Fruit fly (Drosophila melanogaster) whole organism, prepupa: ENCODE measurements around the gene ATPsynGL.

Experiments
- Blimp-1 ChIP-seq: fragments of 200-800 bp; sonication (Bioruptor generic); optimal IDR thresholded peaks from 3 replicates; lab custom pipeline; 2017; ENCODE audit warnings: missing biosample characterization, missing genetic modification characterization, mild to moderate bottlenecking, moderate library complexity, missing genetic modification reagents
- CG10631 ChIP-seq: fragments of 200-800 bp; sonication (Bioruptor generic); optimal IDR thresholded peaks from 2 replicates; lab custom pipeline; 2016; ENCODE audit warnings: missing biosample characterization, missing genetic modification characterization
- CG10669 ChIP-seq: fragments of 200-800 bp; sonication (Bioruptor generic); optimal IDR thresholded peaks from 3 replicates; lab custom pipeline; 2018; ENCODE audit warnings: missing biosample characterization, mild to moderate bottlenecking, missing genetic modification characterization, moderate library complexity
- CG11294 ChIP-seq: fragments of 200-800 bp; sonication (Bioruptor generic); IDR thresholded peaks from 2 replicates; pipeline ENCODE4 v1.3.6; 2022; ENCODE audit warnings: missing biosample characterization, missing genetic modification characterization
- CG11762 ChIP-seq: fragments of 200-800 bp; sonication (Bioruptor generic); optimal IDR thresholded peaks from 3 replicates; lab custom pipeline; 2016; ENCODE audit warnings: missing biosample characterization, missing genetic modification characterization; ENCODE audit not compliant: insufficient read depth
- CG11902 ChIP-seq: fragments of 200-800 bp; sonication (Bioruptor generic); optimal IDR thresholded peaks from 3 replicates; lab custom pipeline; 2016; ENCODE audit warnings: missing biosample characterization, missing genetic modification characterization
- CG15336 ChIP-seq: fragments of 200-800 bp; sonication (Bioruptor generic); IDR thresholded peaks from 2 replicates; pipeline ENCODE4 v1.3.6; 2022; ENCODE audit warnings: missing biosample characterization, missing genetic modification characterization
- CG1621 ChIP-seq: fragments of 200-800 bp; sonication (Bioruptor generic); optimal IDR thresholded peaks from 3 replicates; lab custom pipeline; 2018; ENCODE audit warnings: missing biosample characterization, mild to moderate bottlenecking, missing genetic modification characterization
- CG16779 ChIP-seq: fragments of 200-800 bp; sonication (Bioruptor generic); optimal IDR thresholded peaks from 3 replicates; lab custom pipeline; 2017; ENCODE audit warnings: missing biosample characterization, mild to moderate bottlenecking, missing genetic modification characterization
- CG3032 ChIP-seq: fragments of 200-800 bp; optimal IDR thresholded peaks from 2 replicates; lab custom pipeline; 2019; ENCODE audit warnings: missing biosample characterization, mild to moderate bottlenecking, missing genetic modification characterization, moderate library complexity
- CG31627 ChIP-seq: fragments of 200-800 bp; sonication (Bioruptor generic); optimal IDR thresholded peaks from 3 replicates; lab custom pipeline; 2016; ENCODE audit warnings: missing biosample characterization, missing genetic modification characterization
- CG32006 ChIP-seq: fragments of 200-800 bp; sonication (Bioruptor generic); optimal IDR thresholded peaks from 3 replicates; lab custom pipeline; 2017; ENCODE audit warnings: missing biosample characterization, mild to moderate bottlenecking, missing genetic modification characterization
- CG34406 ChIP-seq: fragments of 200-800 bp; sonication (Bioruptor generic); optimal IDR thresholded peaks from 3 replicates; lab custom pipeline; 2016; ENCODE audit warnings: missing biosample characterization, missing genetic modification characterization
- CG3919 ChIP-seq: fragments of 200-800 bp; sonication (Bioruptor generic); optimal IDR thresholded peaks from 3 replicates; lab custom pipeline; 2016; ENCODE audit warnings: missing biosample characterization, missing genetic modification characterization
- CG6163 ChIP-seq: fragments of 200-800 bp; sonication (Bioruptor generic); IDR thresholded peaks from 3 replicates; pipeline ENCODE4 v1.3.6; 2022; ENCODE audit warnings: missing biosample characterization, missing genetic modification characterization
- CG6792 ChIP-seq: fragments of 200-800 bp; sonication (Bioruptor generic); optimal IDR thresholded peaks from 3 replicates; lab custom pipeline; 2016; ENCODE audit warnings: missing biosample characterization, missing genetic modification characterization
- CG6808 ChIP-seq: fragments of 200-800 bp; sonication (Bioruptor generic); optimal IDR thresholded peaks from 3 replicates; lab custom pipeline; 2017; ENCODE audit warnings: missing biosample characterization, missing genetic modification characterization, mild to moderate bottlenecking, moderate library complexity, missing genetic modification reagents
- CG6854 ChIP-seq: fragments of 200-800 bp; sonication (Bioruptor generic); optimal IDR thresholded peaks from 2 replicates; lab custom pipeline; 2017; ENCODE audit warnings: missing biosample characterization, mild to moderate bottlenecking, missing genetic modification characterization
- CG7368 ChIP-seq: fragments of 200-800 bp; sonication (Bioruptor generic); optimal IDR thresholded peaks from 3 replicates; lab custom pipeline; 2016; ENCODE audit warnings: missing biosample characterization, missing genetic modification characterization
- CG8119 ChIP-seq: fragments of 200-800 bp; sonication (Bioruptor generic); IDR thresholded peaks from 3 replicates; pipeline ENCODE4 v1.3.6; 2022; ENCODE audit warnings: missing biosample characterization, missing genetic modification characterization
- CG8319 ChIP-seq: fragments of 200-800 bp; sonication (Bioruptor generic); optimal IDR thresholded peaks from 3 replicates; lab custom pipeline; 2016; ENCODE audit warnings: missing biosample characterization, missing genetic modification characterization
- CG9139 ChIP-seq: fragments of 200-800 bp; sonication (Bioruptor generic); optimal IDR thresholded peaks from 3 replicates; lab custom pipeline; 2017; ENCODE audit warnings: missing biosample characterization, mild to moderate bottlenecking, missing genetic modification characterization
- Eip75B ChIP-seq: fragments of 200-800 bp; sonication (Bioruptor generic); optimal IDR thresholded peaks from 3 replicates; lab custom pipeline; 2016; ENCODE audit warnings: missing biosample characterization, missing genetic modification characterization
- Eip78C ChIP-seq: fragments of 200-800 bp; sonication (Bioruptor generic); peaks from one replicate; lab custom pipeline; 2016; ENCODE audit warnings: missing biosample characterization, missing genetic modification characterization
- Ets21C ChIP-seq: fragments of 200-800 bp; sonication (Bioruptor generic); optimal IDR thresholded peaks from 3 replicates; lab custom pipeline; 2016; ENCODE audit warnings: missing biosample characterization, missing genetic modification characterization
- Ets96B ChIP-seq: fragments of 200-800 bp; optimal IDR thresholded peaks from 2 replicates; lab custom pipeline; 2019; ENCODE audit warnings: missing biosample characterization, mild to moderate bottlenecking, missing genetic modification characterization, moderate library complexity
- Gug ChIP-seq: fragments of 200-800 bp; sonication (Bioruptor generic); IDR thresholded peaks from 2 replicates; pipeline ENCODE4 v1.3.6; 2022; ENCODE audit warnings: missing biosample characterization, missing genetic modification characterization
- Hr38 ChIP-seq: sonication (Bioruptor generic); optimal IDR thresholded peaks from 2 replicates; lab custom pipeline; 2016; ENCODE audit warnings: missing biosample characterization, missing genetic modification characterization
- Hr39 ChIP-seq: fragments of 200-800 bp; sonication (Bioruptor generic); optimal IDR thresholded peaks from 2 replicates; lab custom pipeline; 2016; ENCODE audit warnings: missing biosample characterization, missing genetic modification characterization
- Hr4 ChIP-seq: fragments of 200-800 bp; sonication (Bioruptor generic); optimal IDR thresholded peaks from 3 replicates; lab custom pipeline; 2016; ENCODE audit warnings: missing biosample characterization, missing genetic modification characterization
- Lpt ChIP-seq: fragments of 200-800 bp; sonication (Bioruptor generic); optimal IDR thresholded peaks from 3 replicates; lab custom pipeline; 2016; ENCODE audit warnings: missing biosample characterization, missing genetic modification characterization
- Met ChIP-seq: fragments of 200-800 bp; sonication (Bioruptor generic); optimal IDR thresholded peaks from 3 replicates; lab custom pipeline; 2016; ENCODE audit warnings: missing biosample characterization, missing genetic modification characterization
- OdsH ChIP-seq: fragments of 200-800 bp; sonication (Bioruptor generic); optimal IDR thresholded peaks from 3 replicates; lab custom pipeline; 2016; ENCODE audit warnings: missing biosample characterization, missing genetic modification characterization
- Smox ChIP-seq: fragments of 200-800 bp; sonication (Bioruptor generic); optimal IDR thresholded peaks from 3 replicates; lab custom pipeline; 2016; ENCODE audit warnings: missing biosample characterization, missing genetic modification characterization
- Sox102F ChIP-seq: fragments of 200-800 bp; sonication (Bioruptor generic); optimal IDR thresholded peaks from 2 replicates; lab custom pipeline; 2016; ENCODE audit warnings: missing biosample characterization, mild to moderate bottlenecking, missing genetic modification characterization
- Sox14 ChIP-seq: fragments of 200-800 bp; sonication (Bioruptor generic); optimal IDR thresholded peaks from 3 replicates; lab custom pipeline; 2016; ENCODE audit warnings: missing biosample characterization, missing genetic modification characterization
- achi ChIP-seq: fragments of 200-800 bp; sonication (Bioruptor generic); optimal IDR thresholded peaks from 3 replicates; lab custom pipeline; 2016; ENCODE audit warnings: missing biosample characterization, missing genetic modification characterization
- acj6 ChIP-seq: fragments of 200-800 bp; sonication (Bioruptor generic); optimal IDR thresholded peaks from 3 replicates; lab custom pipeline; 2016; ENCODE audit warnings: missing biosample characterization, missing genetic modification characterization
- dac ChIP-seq: fragments of 200-800 bp; sonication (Bioruptor generic); optimal IDR thresholded peaks from 2 replicates; lab custom pipeline; 2017; ENCODE audit warnings: missing biosample characterization, mild to moderate bottlenecking, missing genetic modification characterization
- dsx ChIP-seq: fragments of 200-800 bp; optimal IDR thresholded peaks from 3 replicates; lab custom pipeline; 2019; ENCODE audit warnings: missing biosample characterization, mild to moderate bottlenecking, missing genetic modification characterization, moderate library complexity; ENCODE audit not compliant: poor library complexity, severe bottlenecking
- eg ChIP-seq: fragments of 200-800 bp; sonication (Bioruptor generic); IDR thresholded peaks from 3 replicates; pipeline ENCODE4 v1.3.6; 2022; ENCODE audit warnings: missing biosample characterization, missing genetic modification characterization
- fd59A ChIP-seq: fragments of 200-800 bp; sonication (Bioruptor generic); optimal IDR thresholded peaks from 2 replicates; lab custom pipeline; 2017; ENCODE audit warnings: missing biosample characterization, mild to moderate bottlenecking, missing genetic modification characterization, missing genetic modification reagents
- lz ChIP-seq: fragments of 200-800 bp; sonication (Bioruptor generic); optimal IDR thresholded peaks from 3 replicates; lab custom pipeline; 2016; ENCODE audit warnings: missing biosample characterization, missing genetic modification characterization
- net ChIP-seq: fragments of 200-800 bp; sonication (Bioruptor generic); optimal IDR thresholded peaks from 3 replicates; lab custom pipeline; 2016; ENCODE audit warnings: missing biosample characterization, missing genetic modification characterization
- pdm3 ChIP-seq: fragments of 200-800 bp; sonication (Bioruptor generic); optimal IDR thresholded peaks from 3 replicates; lab custom pipeline; 2016; ENCODE audit warnings: missing biosample characterization, missing genetic modification characterization
- spab ChIP-seq: fragments of 200-800 bp; sonication (Bioruptor generic); optimal IDR thresholded peaks from 2 replicates; lab custom pipeline; 2017; ENCODE audit warnings: missing biosample characterization, mild to moderate bottlenecking, missing genetic modification characterization, missing genetic modification reagents
- ss ChIP-seq, 2 experiments: fragments of 200-800 bp; sonication (Bioruptor generic); optimal IDR thresholded peaks; 2 replicates in 1 of 2; 3 replicates in 1 of 2; lab custom pipeline; 2017 to 2018; ENCODE audit warnings: mild to moderate bottlenecking in 2 of 2, missing biosample characterization in 2 of 2, missing genetic modification characterization in 2 of 2, moderate library complexity in 1 of 2
- svp ChIP-seq: fragments of 200-800 bp; sonication (Bioruptor generic); peaks from one replicate; lab custom pipeline; 2016; ENCODE audit warnings: missing biosample characterization, missing genetic modification characterization
- topi ChIP-seq: fragments of 200-800 bp; sonication (Bioruptor generic); optimal IDR thresholded peaks from 3 replicates; lab custom pipeline; 2016; ENCODE audit warnings: missing biosample characterization, missing genetic modification characterization
- vri ChIP-seq: fragments of 200-800 bp; sonication (Bioruptor generic); optimal IDR thresholded peaks from 3 replicates; lab custom pipeline; 2016; ENCODE audit warnings: missing biosample characterization, mild to moderate bottlenecking, missing genetic modification characterization

Gene ATPsynGL

DNA sequence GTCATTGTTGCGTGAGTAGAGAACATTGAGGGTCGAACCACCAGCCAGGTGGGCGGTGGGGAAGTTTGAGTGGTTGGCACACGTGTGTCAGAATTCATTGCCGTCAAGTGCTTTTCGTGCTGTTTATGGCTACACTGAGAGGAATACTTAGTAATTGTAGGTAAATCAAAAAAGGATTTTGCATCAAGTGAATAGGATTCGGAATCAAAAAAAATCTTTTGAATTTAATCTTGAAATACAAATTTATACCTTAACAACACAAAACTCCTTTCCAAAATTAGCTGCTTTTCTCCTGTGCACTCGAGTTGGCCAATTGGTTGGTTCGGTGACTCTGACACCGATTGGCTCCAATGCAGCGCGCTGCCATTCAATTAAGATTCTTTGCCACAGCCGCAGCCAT lies 7.5 kb downstream of the ATPsynGL start (continued):
- TF ChIP-seq CG3032 (tag; lab: Kevin White, UChicago) (peak; percentile 15), CG6163 (GFP tag; lab: Robert Waterston, UW) (peak; percentile 48; the same call in 2 of the 3 replicates), Hr39 (GFP tag; lab: Kevin White, UChicago) (no peak), achi (no peak), CG3919 (GFP tag; lab: Kevin White, UChicago) (peak; percentile 26), dac (no peak), CG11762 (GFP tag; lab: Kevin White, UChicago) (no peak), Sox102F (GFP tag; lab: Kevin White, UChicago) (no peak), Eip78C (GFP tag; lab: Kevin White, UChicago) (no peak), lz (GFP tag; lab: Kevin White, UChicago) (no peak), Met (GFP tag; lab: Kevin White, UChicago) (peak; percentile 21)

DNA sequence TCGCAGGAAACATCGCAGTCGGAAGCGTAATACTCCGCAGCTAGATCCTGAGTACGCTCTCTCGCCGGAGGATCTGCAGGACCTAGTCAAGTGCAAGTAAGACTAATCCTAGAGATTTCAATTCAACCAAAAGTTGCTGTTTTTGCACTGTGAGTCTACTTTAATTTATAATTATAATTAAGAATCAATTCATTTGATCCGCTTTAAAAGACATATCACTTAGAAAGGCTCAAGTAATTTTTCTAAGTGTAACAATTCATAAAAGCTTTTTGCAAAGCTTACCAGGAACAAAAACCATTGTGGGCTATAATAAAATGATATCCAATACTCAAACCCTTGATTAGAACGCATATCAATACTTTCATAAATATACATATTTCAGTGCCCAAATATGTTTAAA lies 9.8 kb downstream of the ATPsynGL start:
- TF ChIP-seq Blimp-1 (GFP tag; lab: Kevin White, UChicago) (no peak), Eip75B (no peak), Hr39 (GFP tag; lab: Kevin White, UChicago) (no peak), topi (GFP tag; lab: Kevin White, UChicago) (no peak), Eip78C (GFP tag; lab: Kevin White, UChicago) (no peak), dac (no peak), acj6 (GFP tag; lab: Kevin White, UChicago) (peak; percentile 10), CG11762 (GFP tag; lab: Kevin White, UChicago) (no peak), CG16779 (tag; lab: Kevin White, UChicago) (no peak), CG34406 (GFP tag; lab: Kevin White, UChicago) (no peak), CG10669 (no peak), vri (no peak), CG1621 (tag; lab: Kevin White, UChicago) (no peak), CG10631 (no peak), CG15336 (GFP tag; lab: Robert Waterston, UW) (peak; percentile 48; the same call in 1 of the 2 replicates), pdm3 (no peak), Ets21C (no peak), Lpt (GFP tag; lab: Kevin White, UChicago) (no peak), CG11294 (GFP tag; lab: Robert Waterston, UW) (0 out of 2 replicates have a peak, but pooled peaks have one; percentile 19), CG6808 (GFP tag; lab: Kevin White, UChicago) (no peak), CG6854 (GFP tag; lab: Kevin White, UChicago) (no peak), Smox (GFP tag; lab: Kevin White, UChicago) (no peak), net (no peak), spab (GFP tag; lab: Kevin White, UChicago) (no peak), CG6792 (GFP tag; lab: Kevin White, UChicago) (no peak), svp (no peak), CG32006 (GFP tag; lab: Kevin White, UChicago) (peak; percentile 20), CG3919 (GFP tag; lab: Kevin White, UChicago) (no peak), dsx (GFP tag; lab: Kevin White, UChicago) (no peak), Ets96B (tag; lab: Kevin White, UChicago) (no peak), CG9139 (GFP tag; lab: Kevin White, UChicago) (no peak), ss (GFP tag; optimal IDR thresholded peaks at IDR 0.05; lab: Kevin White, UChicago) (no peak), eg (GFP tag; lab: Robert Waterston, UW) (peak; percentile 51; the same call in 1 of the 3 replicates), CG6163 (GFP tag; lab: Robert Waterston, UW) (no peak), Sox14 (no peak), OdsH (no peak), Met (GFP tag; lab: Kevin White, UChicago) (no peak), CG7368 (GFP tag; lab: Kevin White, UChicago) (no peak), achi (no peak), CG11902 (no peak), CG31627 (GFP tag; lab: Kevin White, UChicago) (no peak), CG8119 (peak; percentile 40; the same call in 1 of the 3 replicates), Hr4 (GFP tag; lab: Kevin White, UChicago) (peak; percentile 2), Hr38 (GFP tag; lab: Kevin White, UChicago) (no peak), Gug (GFP tag; lab: Robert Waterston, UW) (no peak), CG8319 (GFP tag; lab: Kevin White, UChicago) (no peak), fd59A (GFP tag; lab: Kevin White, UChicago) (no peak)
